Fruit fly (Drosophila melanogaster) whole organism, prepupa: ENCODE measurements around the gene CG33346.

ENCODE experiments used
- CG10631 ChIP-seq: fragments of 200-800 bp; sonication (Bioruptor generic); optimal IDR thresholded peaks from 2 replicates; lab custom pipeline; 2016; ENCODE audit warnings: missing biosample characterization, missing genetic modification characterization
- CG10669 ChIP-seq: fragments of 200-800 bp; sonication (Bioruptor generic); optimal IDR thresholded peaks from 3 replicates; lab custom pipeline; 2018; ENCODE audit warnings: missing biosample characterization, mild to moderate bottlenecking, missing genetic modification characterization, moderate library complexity
- CG11902 ChIP-seq: fragments of 200-800 bp; sonication (Bioruptor generic); optimal IDR thresholded peaks from 3 replicates; lab custom pipeline; 2016; ENCODE audit warnings: missing biosample characterization, missing genetic modification characterization
- CG15336 ChIP-seq: fragments of 200-800 bp; sonication (Bioruptor generic); IDR thresholded peaks from 2 replicates; pipeline ENCODE4 v1.3.6; 2022; ENCODE audit warnings: missing biosample characterization, missing genetic modification characterization
- CG16779 ChIP-seq: fragments of 200-800 bp; sonication (Bioruptor generic); optimal IDR thresholded peaks from 3 replicates; lab custom pipeline; 2017; ENCODE audit warnings: missing biosample characterization, mild to moderate bottlenecking, missing genetic modification characterization
- CG3032 ChIP-seq: fragments of 200-800 bp; optimal IDR thresholded peaks from 2 replicates; lab custom pipeline; 2019; ENCODE audit warnings: missing biosample characterization, mild to moderate bottlenecking, missing genetic modification characterization, moderate library complexity
- CG31627 ChIP-seq: fragments of 200-800 bp; sonication (Bioruptor generic); optimal IDR thresholded peaks from 3 replicates; lab custom pipeline; 2016; ENCODE audit warnings: missing biosample characterization, missing genetic modification characterization
- CG3919 ChIP-seq: fragments of 200-800 bp; sonication (Bioruptor generic); optimal IDR thresholded peaks from 3 replicates; lab custom pipeline; 2016; ENCODE audit warnings: missing biosample characterization, missing genetic modification characterization
- CG4318 ChIP-seq: fragments of 200-800 bp; sonication (Bioruptor generic); optimal IDR thresholded peaks from 3 replicates; lab custom pipeline; 2017; ENCODE audit warnings: missing biosample characterization, mild to moderate bottlenecking, missing genetic modification characterization
- CG6163 ChIP-seq: fragments of 200-800 bp; sonication (Bioruptor generic); IDR thresholded peaks from 3 replicates; pipeline ENCODE4 v1.3.6; 2022; ENCODE audit warnings: missing biosample characterization, missing genetic modification characterization
- CG6276 ChIP-seq: fragments of 200-800 bp; sonication (Bioruptor generic); optimal IDR thresholded peaks from 2 replicates; lab custom pipeline; 2017; ENCODE audit warnings: missing biosample characterization, mild to moderate bottlenecking, missing genetic modification characterization
- CG7368 ChIP-seq: fragments of 200-800 bp; sonication (Bioruptor generic); optimal IDR thresholded peaks from 3 replicates; lab custom pipeline; 2016; ENCODE audit warnings: missing biosample characterization, missing genetic modification characterization
- CG8119 ChIP-seq: fragments of 200-800 bp; sonication (Bioruptor generic); IDR thresholded peaks from 3 replicates; pipeline ENCODE4 v1.3.6; 2022; ENCODE audit warnings: missing biosample characterization, missing genetic modification characterization
- CG8319 ChIP-seq: fragments of 200-800 bp; sonication (Bioruptor generic); optimal IDR thresholded peaks from 3 replicates; lab custom pipeline; 2016; ENCODE audit warnings: missing biosample characterization, missing genetic modification characterization
- CG8632 ChIP-seq: fragments of 200-800 bp; sonication (Bioruptor generic); optimal IDR thresholded peaks from 3 replicates; lab custom pipeline; 2016; ENCODE audit warnings: missing biosample characterization, missing genetic modification characterization
- CG9139 ChIP-seq: fragments of 200-800 bp; sonication (Bioruptor generic); optimal IDR thresholded peaks from 3 replicates; lab custom pipeline; 2017; ENCODE audit warnings: missing biosample characterization, mild to moderate bottlenecking, missing genetic modification characterization
- Eip75B ChIP-seq: fragments of 200-800 bp; sonication (Bioruptor generic); optimal IDR thresholded peaks from 3 replicates; lab custom pipeline; 2016; ENCODE audit warnings: missing biosample characterization, missing genetic modification characterization
- Eip78C ChIP-seq: fragments of 200-800 bp; sonication (Bioruptor generic); peaks from one replicate; lab custom pipeline; 2016; ENCODE audit warnings: missing biosample characterization, missing genetic modification characterization
- Eip93F ChIP-seq: fragments of 200-800 bp; sonication (Bioruptor generic); optimal IDR thresholded peaks from 2 replicates; lab custom pipeline; 2016; ENCODE audit warnings: missing biosample characterization, mild to moderate bottlenecking, missing genetic modification characterization
- Hr38 ChIP-seq: sonication (Bioruptor generic); optimal IDR thresholded peaks from 2 replicates; lab custom pipeline; 2016; ENCODE audit warnings: missing biosample characterization, missing genetic modification characterization
- Hr39 ChIP-seq: fragments of 200-800 bp; sonication (Bioruptor generic); optimal IDR thresholded peaks from 2 replicates; lab custom pipeline; 2016; ENCODE audit warnings: missing biosample characterization, missing genetic modification characterization
- Hr4 ChIP-seq: fragments of 200-800 bp; sonication (Bioruptor generic); optimal IDR thresholded peaks from 3 replicates; lab custom pipeline; 2016; ENCODE audit warnings: missing biosample characterization, missing genetic modification characterization
- OdsH ChIP-seq: fragments of 200-800 bp; sonication (Bioruptor generic); optimal IDR thresholded peaks from 3 replicates; lab custom pipeline; 2016; ENCODE audit warnings: missing biosample characterization, missing genetic modification characterization
- Smox ChIP-seq: fragments of 200-800 bp; sonication (Bioruptor generic); optimal IDR thresholded peaks from 3 replicates; lab custom pipeline; 2016; ENCODE audit warnings: missing biosample characterization, missing genetic modification characterization
- Sox102F ChIP-seq: fragments of 200-800 bp; sonication (Bioruptor generic); optimal IDR thresholded peaks from 2 replicates; lab custom pipeline; 2016; ENCODE audit warnings: missing biosample characterization, mild to moderate bottlenecking, missing genetic modification characterization
- Sox15 ChIP-seq: fragments of 200-800 bp; sonication (Bioruptor generic); optimal IDR thresholded peaks from 3 replicates; lab custom pipeline; 2016; ENCODE audit warnings: missing biosample characterization, missing genetic modification characterization
- achi ChIP-seq: fragments of 200-800 bp; sonication (Bioruptor generic); optimal IDR thresholded peaks from 3 replicates; lab custom pipeline; 2016; ENCODE audit warnings: missing biosample characterization, missing genetic modification characterization
- dac ChIP-seq: fragments of 200-800 bp; sonication (Bioruptor generic); optimal IDR thresholded peaks from 2 replicates; lab custom pipeline; 2017; ENCODE audit warnings: missing biosample characterization, mild to moderate bottlenecking, missing genetic modification characterization
- dsx ChIP-seq: fragments of 200-800 bp; optimal IDR thresholded peaks from 3 replicates; lab custom pipeline; 2019; ENCODE audit warnings: missing biosample characterization, mild to moderate bottlenecking, missing genetic modification characterization, moderate library complexity; ENCODE audit not compliant: poor library complexity, severe bottlenecking
- esn ChIP-seq: fragments of 200-800 bp; sonication (Bioruptor generic); optimal IDR thresholded peaks from 2 replicates; lab custom pipeline; 2016; ENCODE audit warnings: missing biosample characterization, mild to moderate bottlenecking, missing genetic modification characterization, moderate library complexity
- fd59A ChIP-seq: fragments of 200-800 bp; sonication (Bioruptor generic); optimal IDR thresholded peaks from 2 replicates; lab custom pipeline; 2017; ENCODE audit warnings: missing biosample characterization, mild to moderate bottlenecking, missing genetic modification characterization, missing genetic modification reagents
- fd85E ChIP-seq: fragments of 200-800 bp; sonication (Bioruptor generic); optimal IDR thresholded peaks from 3 replicates; lab custom pipeline; 2016; ENCODE audit warnings: missing biosample characterization, missing genetic modification characterization
- lz ChIP-seq: fragments of 200-800 bp; sonication (Bioruptor generic); optimal IDR thresholded peaks from 3 replicates; lab custom pipeline; 2016; ENCODE audit warnings: missing biosample characterization, missing genetic modification characterization
- pdm3 ChIP-seq: fragments of 200-800 bp; sonication (Bioruptor generic); optimal IDR thresholded peaks from 3 replicates; lab custom pipeline; 2016; ENCODE audit warnings: missing biosample characterization, missing genetic modification characterization
- salr ChIP-seq, 2 experiments: fragments of 200-800 bp; sonication (Bioruptor generic); optimal IDR thresholded peaks; 3 replicates each; lab custom pipeline; 2016 to 2018; ENCODE audit warnings: missing biosample characterization in 2 of 2, missing genetic modification characterization in 2 of 2, mild to moderate bottlenecking in 1 of 2
- spab ChIP-seq: fragments of 200-800 bp; sonication (Bioruptor generic); optimal IDR thresholded peaks from 2 replicates; lab custom pipeline; 2017; ENCODE audit warnings: missing biosample characterization, mild to moderate bottlenecking, missing genetic modification characterization, missing genetic modification reagents
- svp ChIP-seq: fragments of 200-800 bp; sonication (Bioruptor generic); peaks from one replicate; lab custom pipeline; 2016; ENCODE audit warnings: missing biosample characterization, missing genetic modification characterization
- topi ChIP-seq: fragments of 200-800 bp; sonication (Bioruptor generic); optimal IDR thresholded peaks from 3 replicates; lab custom pipeline; 2016; ENCODE audit warnings: missing biosample characterization, missing genetic modification characterization
- vri ChIP-seq: fragments of 200-800 bp; sonication (Bioruptor generic); optimal IDR thresholded peaks from 3 replicates; lab custom pipeline; 2016; ENCODE audit warnings: missing biosample characterization, mild to moderate bottlenecking, missing genetic modification characterization

The CG33346 gene

dm6 chr3R:28623564-28623963 is 45.5 kb upstream of the CG33346 start (continued):
- TF ChIP-seq Eip93F (GFP tag; lab: Kevin White, UChicago) (no peak), fd59A (GFP tag; lab: Kevin White, UChicago) (peak; percentile 27), salr (GFP tag; optimal IDR thresholded peaks at IDR 0.05; lab: Kevin White, UChicago) (peak in 1 of 2 experiments; percentile 2), vri (GFP tag; lab: Kevin White, UChicago) (no peak), CG10669 (GFP tag; lab: Kevin White, UChicago) (peak; percentile 38), CG8119 (GFP tag; lab: Robert Waterston, UW) (peak; percentile 59; the same call in 2 of the 3 replicates), achi (GFP tag; lab: Kevin White, UChicago) (peak; percentile 49), CG16779 (tag; lab: Kevin White, UChicago) (no peak), CG6163 (peak; percentile 61), CG11902 (peak; percentile 20), CG4318 (GFP tag; lab: Kevin White, UChicago) (peak; percentile 38), CG9139 (GFP tag; lab: Kevin White, UChicago) (no peak), spab (GFP tag; lab: Kevin White, UChicago) (peak; percentile 38), Smox (GFP tag; lab: Kevin White, UChicago) (peak; percentile 48), esn (GFP tag; lab: Kevin White, UChicago) (peak; percentile 56), OdsH (GFP tag; lab: Kevin White, UChicago) (peak; percentile 67), pdm3 (GFP tag; lab: Kevin White, UChicago) (peak; percentile 58), fd85E (no peak), Eip75B (peak; percentile 46), CG3032 (tag; lab: Kevin White, UChicago) (peak; percentile 32), CG8632 (GFP tag; lab: Kevin White, UChicago) (peak; percentile 35), CG7368 (GFP tag; lab: Kevin White, UChicago) (peak; percentile 28), Sox102F (GFP tag; lab: Kevin White, UChicago) (peak; percentile 29), Hr4 (peak; percentile 75), lz (GFP tag; lab: Kevin White, UChicago) (peak; percentile 32), Hr39 (GFP tag; lab: Kevin White, UChicago) (peak; percentile 43), CG6276 (GFP tag; lab: Kevin White, UChicago) (peak; percentile 57), CG10631 (GFP tag; lab: Kevin White, UChicago) (peak; percentile 32)

- no peak for TF ChIP-seq Eip78C (GFP tag; lab: Kevin White, UChicago)
- TF ChIP-seq svp, result peak; percentile 33
- TF ChIP-seq CG6276 (GFP tag; lab: Kevin White, UChicago), result no peak
- TF ChIP-seq fd59A (GFP tag; lab: Kevin White, UChicago), result no peak
- TF ChIP-seq CG8119 (GFP tag; lab: Robert Waterston, UW), result 0 out of 3 replicates have a peak, but pooled peaks have one; percentile 16
Observed at dm6 chr3R:28627267-28627666, 41.8 kb upstream of the CG33346 start.

DNA sequence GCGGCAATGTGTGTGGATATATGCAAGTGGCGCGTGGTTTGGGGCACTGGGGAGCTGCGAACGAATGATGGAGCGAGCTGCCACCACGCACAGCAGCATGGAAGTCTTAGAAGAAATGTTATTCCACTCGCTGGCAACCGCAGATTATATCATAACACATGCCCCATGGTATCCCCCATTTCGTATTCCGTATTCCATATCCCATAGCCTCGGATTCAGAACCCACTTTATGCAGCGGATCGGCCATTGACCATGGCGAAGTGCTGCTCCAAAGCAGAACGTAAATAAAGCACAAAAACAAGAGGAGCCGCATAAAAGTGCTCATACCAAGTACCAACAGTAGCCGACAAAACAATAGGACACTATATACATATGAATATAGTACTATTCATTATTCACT is 40.3 kb upstream of the CG33346 start:
- no peak for TF ChIP-seq dac (GFP tag; lab: Kevin White, UChicago)
- TF ChIP-seq Hr38 (GFP tag; lab: Kevin White, UChicago), result no peak
- TF ChIP-seq fd59A (GFP tag; lab: Kevin White, UChicago), result no peak
- TF ChIP-seq CG15336 (GFP tag; lab: Robert Waterston, UW), result no peak
- TF ChIP-seq Sox15 (GFP tag; lab: Kevin White, UChicago), result no peak
- TF ChIP-seq dsx (GFP tag; lab: Kevin White, UChicago), result no peak
- TF ChIP-seq CG3919 (GFP tag; lab: Kevin White, UChicago), result no peak
- no peak for TF ChIP-seq topi (GFP tag; lab: Kevin White, UChicago)
- no peak for TF ChIP-seq CG10631 (GFP tag; lab: Kevin White, UChicago)
- TF ChIP-seq CG31627 (GFP tag; lab: Kevin White, UChicago), result no peak
- no peak for TF ChIP-seq CG11902
- no peak for TF ChIP-seq CG6163
- TF ChIP-seq esn (GFP tag; lab: Kevin White, UChicago), result no peak
- no peak for TF ChIP-seq OdsH (GFP tag; lab: Kevin White, UChicago)
- TF ChIP-seq CG8319 (GFP tag; lab: Kevin White, UChicago), result no peak
- TF ChIP-seq salr (GFP tag; optimal IDR thresholded peaks at IDR 0.05; lab: Kevin White, UChicago), result no peak
- TF ChIP-seq vri (GFP tag; lab: Kevin White, UChicago), result no peak
